Fruit fly (Drosophila melanogaster) whole organism, pupa: ENCODE results near the gene clumsy.
A peak's percentile ranks its signal among the peaks of the same experiment; 100 is the strongest.

ENCODE experiments used
- CG10348 ChIP-seq: fragments of 200-800 bp; sonication (Bioruptor generic); IDR thresholded peaks from 2 replicates; pipeline ENCODE4 v1.3.6; 2022; ENCODE audit warnings: missing biosample characterization, missing genetic modification characterization
- CG12605 ChIP-seq: fragments of 200-800 bp; sonication (Bioruptor generic); IDR thresholded peaks from 2 replicates; pipeline ENCODE4 v1.3.6; 2022; ENCODE audit warnings: missing biosample characterization, missing genetic modification characterization
- CG13204 ChIP-seq: fragments of 200-800 bp; sonication (Bioruptor generic); optimal IDR thresholded peaks from 2 replicates; lab custom pipeline; 2018; ENCODE audit warnings: missing biosample characterization, mild to moderate bottlenecking, missing genetic modification characterization, moderate library complexity
- CG14655 ChIP-seq: fragments of 200-800 bp; sonication (Bioruptor generic); optimal IDR thresholded peaks from 3 replicates; lab custom pipeline; 2017; ENCODE audit warnings: mild to moderate bottlenecking, missing biosample characterization, missing genetic modification reagents, missing genetic modification characterization
- CG15710 ChIP-seq: fragments of 200-800 bp; sonication (Bioruptor generic); optimal IDR thresholded peaks from 2 replicates; lab custom pipeline; 2018; ENCODE audit warnings: missing biosample characterization, mild to moderate bottlenecking, missing genetic modification characterization, moderate library complexity
- CG17806 ChIP-seq: fragments of 200-800 bp; sonication (Bioruptor generic); optimal IDR thresholded peaks from 2 replicates; lab custom pipeline; 2018; ENCODE audit warnings: missing biosample characterization, mild to moderate bottlenecking, missing genetic modification characterization, moderate library complexity
- CG32121 ChIP-seq: fragments of 200-800 bp; sonication (Bioruptor generic); IDR thresholded peaks from 2 replicates; pipeline ENCODE4 v1.3.6; 2022; ENCODE audit warnings: missing biosample characterization, missing genetic modification characterization
- CG34367 ChIP-seq: fragments of 200-800 bp; sonication (Bioruptor generic); optimal IDR thresholded peaks from 2 replicates; lab custom pipeline; 2018; ENCODE audit warnings: missing biosample characterization, mild to moderate bottlenecking, missing genetic modification characterization
- CG4496 ChIP-seq: fragments of 200-800 bp; sonication (Bioruptor generic); IDR thresholded peaks from 3 replicates; pipeline ENCODE4 v1.3.6; 2022; ENCODE audit warnings: missing biosample characterization, missing genetic modification characterization
- CG8159 ChIP-seq: fragments of 200-800 bp; sonication (Bioruptor generic); optimal IDR thresholded peaks from 3 replicates; lab custom pipeline; 2018; ENCODE audit warnings: missing biosample characterization, mild to moderate bottlenecking, missing genetic modification characterization, moderate library complexity
- CG8301 ChIP-seq: fragments of 200-800 bp; sonication (Bioruptor generic); optimal IDR thresholded peaks from 2 replicates; lab custom pipeline; 2018; ENCODE audit warnings: missing biosample characterization, mild to moderate bottlenecking, missing genetic modification characterization
- CG9948 ChIP-seq: fragments of 200-800 bp; sonication (Bioruptor generic); optimal IDR thresholded peaks from 2 replicates; lab custom pipeline; 2018; ENCODE audit warnings: missing biosample characterization, mild to moderate bottlenecking, missing genetic modification characterization, moderate library complexity
- D1 ChIP-seq: fragments of 200-800 bp; sonication (Bioruptor generic); optimal IDR thresholded peaks from 2 replicates; lab custom pipeline; 2018; ENCODE audit warnings: missing biosample characterization, mild to moderate bottlenecking, missing genetic modification characterization, moderate library complexity
- EcR ChIP-seq: fragments of 200-800 bp; sonication (Bioruptor generic); optimal IDR thresholded peaks from 3 replicates; lab custom pipeline; 2019; ENCODE audit warnings: missing biosample characterization, missing genetic modification characterization, mild to moderate bottlenecking, moderate library complexity, missing genetic modification reagents
- Ets98B ChIP-seq: fragments of 200-800 bp; sonication (Bioruptor generic); IDR thresholded peaks from 2 replicates; pipeline ENCODE4 v1.3.6; 2022; ENCODE audit warnings: missing biosample characterization, missing genetic modification characterization
- Pif1A ChIP-seq: fragments of 200-800 bp; sonication (Bioruptor generic); optimal IDR thresholded peaks from 3 replicates; lab custom pipeline; 2016; ENCODE audit warnings: missing biosample characterization, missing genetic modification characterization
- Pif1B ChIP-seq: fragments of 200-800 bp; sonication (Bioruptor generic); optimal IDR thresholded peaks from 3 replicates; lab custom pipeline; 2016; ENCODE audit warnings: missing biosample characterization, missing genetic modification characterization
- Snoo ChIP-seq: fragments of 200-800 bp; sonication (Bioruptor generic); optimal IDR thresholded peaks from 3 replicates; lab custom pipeline; 2017; ENCODE audit warnings: missing biosample characterization, mild to moderate bottlenecking, missing genetic modification characterization, inconsistent platforms
- fd96Ca ChIP-seq: fragments of 200-800 bp; sonication (Bioruptor generic); IDR thresholded peaks from 3 replicates; pipeline ENCODE4 v1.3.6; 2022; ENCODE audit warnings: missing biosample characterization, missing genetic modification characterization
- gl ChIP-seq: fragments of 200-800 bp; sonication (Bioruptor generic); optimal IDR thresholded peaks from 2 replicates; lab custom pipeline; 2018; ENCODE audit warnings: missing biosample characterization, mild to moderate bottlenecking, missing genetic modification characterization
- rn ChIP-seq: fragments of 200-800 bp; sonication (Bioruptor generic); IDR thresholded peaks from 2 replicates; pipeline ENCODE4 v1.3.6; 2022; ENCODE audit warnings: missing biosample characterization, missing genetic modification characterization

clumsy gene

DNA sequence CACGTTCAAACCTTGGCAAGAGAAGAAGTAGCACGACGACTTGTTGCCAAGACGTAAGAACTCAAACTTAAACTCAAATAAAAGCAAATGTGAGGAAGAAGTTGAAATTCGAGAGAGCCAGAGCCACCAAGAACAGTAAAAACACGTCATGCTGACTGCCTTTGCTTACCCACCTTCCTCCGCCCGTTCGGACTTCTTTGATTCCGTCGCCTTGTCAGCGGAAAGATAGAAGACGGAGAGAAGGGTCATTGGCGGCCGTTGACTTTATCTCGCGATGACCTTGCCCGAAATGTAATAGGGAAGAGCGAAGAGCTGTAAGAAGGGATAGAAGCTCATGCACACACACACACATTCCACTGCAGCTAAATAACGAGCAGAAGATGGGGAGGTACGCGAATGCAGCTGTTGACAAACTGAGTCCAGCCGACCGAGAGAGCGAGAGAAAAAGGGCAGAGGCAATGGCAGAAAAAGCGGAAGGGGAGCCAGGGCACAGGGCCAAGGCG is 37.7 kb downstream of the clumsy start:
- TF ChIP-seq Pif1A (GFP tag; lab: Kevin White, UChicago) (no peak), rn (GFP tag; lab: Robert Waterston, UW) (no peak), Snoo (tag; lab: Kevin White, UChicago) (peak; percentile 2), CG4496 (GFP tag; lab: Robert Waterston, UW) (0 out of 3 replicates have a peak, but pooled peaks have one; percentile 15), CG13204 (peak; percentile 35), EcR (GFP tag; lab: Kevin White, UChicago) (peak; percentile 99), fd96Ca (GFP tag; lab: Robert Waterston, UW) (no peak)

DNA sequence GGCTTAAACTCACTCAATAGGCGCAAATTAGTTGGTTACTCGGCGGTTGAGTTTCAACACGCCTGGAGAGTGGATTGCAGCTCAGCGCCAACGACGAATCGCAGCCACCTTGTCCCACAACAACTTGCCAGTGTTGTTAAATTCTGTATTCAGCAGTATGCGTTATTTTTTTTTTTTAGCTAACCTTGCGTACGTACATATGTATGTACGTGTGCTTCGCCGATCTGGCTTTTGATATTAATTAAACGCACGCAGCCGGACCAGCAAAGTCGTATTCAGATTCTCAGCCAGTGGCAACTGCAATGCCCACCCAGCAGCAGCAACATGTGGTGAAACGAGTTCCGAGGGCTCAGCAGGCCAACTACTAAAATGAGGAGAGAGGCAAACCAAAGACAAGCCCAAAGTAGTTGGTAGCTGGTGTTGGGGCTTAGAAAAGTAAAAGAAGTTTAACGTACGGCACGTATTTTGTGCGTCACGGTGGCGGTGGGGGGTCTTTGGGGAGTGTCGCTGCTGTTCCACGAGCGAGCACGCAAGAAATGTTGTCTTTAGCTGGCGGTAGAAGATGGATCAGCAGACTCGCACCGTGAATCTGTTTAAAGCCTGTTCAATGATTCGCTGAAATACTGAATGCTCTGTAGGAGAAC is 38.9 kb downstream of the clumsy start:
- peak; percentile 47 for TF ChIP-seq EcR (GFP tag; lab: Kevin White, UChicago)
- TF ChIP-seq rn (GFP tag; lab: Robert Waterston, UW), result no peak
- 0 out of 2 replicates have a peak, but pooled peaks have one; percentile 11 for TF ChIP-seq CG32121 (GFP tag; lab: Robert Waterston, UW)
- no peak for TF ChIP-seq CG13204
- TF ChIP-seq CG8301 (tag; lab: Kevin White, UChicago), result no peak
- no peak for TF ChIP-seq CG14655 (GFP tag; lab: Kevin White, UChicago)
- TF ChIP-seq CG8159 (tag; lab: Kevin White, UChicago), result no peak
- TF ChIP-seq Pif1B (GFP tag; lab: Kevin White, UChicago), result peak; percentile 16
- no peak for TF ChIP-seq Snoo (tag; lab: Kevin White, UChicago)
- 0 out of 2 replicates have a peak, but pooled peaks have one; percentile 5 for TF ChIP-seq Ets98B (GFP tag; lab: Robert Waterston, UW)
- no peak for TF ChIP-seq fd96Ca (GFP tag; lab: Robert Waterston, UW)
- TF ChIP-seq CG9948, result no peak
- no peak for TF ChIP-seq gl
- TF ChIP-seq CG15710 (tag; lab: Kevin White, UChicago), result no peak
- 0 out of 3 replicates have a peak, but pooled peaks have one; percentile 48 for TF ChIP-seq CG4496 (GFP tag; lab: Robert Waterston, UW)
- TF ChIP-seq D1 (tag; lab: Kevin White, UChicago), result no peak
- 0 out of 2 replicates have a peak, but pooled peaks have one; percentile 17 for TF ChIP-seq CG12605 (GFP tag; lab: Robert Waterston, UW)
- TF ChIP-seq Pif1A (GFP tag; lab: Kevin White, UChicago), result peak; percentile 7
- TF ChIP-seq CG17806 (tag; lab: Kevin White, UChicago), result no peak

DNA sequence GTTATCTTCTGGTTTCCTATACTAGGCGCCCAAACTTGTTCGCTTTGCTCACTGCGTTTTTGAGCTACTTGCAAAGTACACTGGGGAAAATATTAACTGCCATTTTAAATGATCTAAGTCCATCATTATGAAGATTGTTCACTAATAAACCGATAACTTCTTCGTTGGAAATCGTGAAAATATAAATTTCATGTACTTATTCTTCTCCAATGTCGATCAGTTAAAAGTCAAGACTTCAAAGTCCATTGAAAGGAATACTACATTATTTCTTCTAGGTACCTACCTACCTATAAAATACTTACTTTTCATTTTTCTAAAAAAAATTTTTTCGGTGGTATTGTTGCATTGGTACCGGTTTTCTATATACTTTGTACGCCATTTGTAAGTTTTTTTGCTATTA is 40.4 kb downstream of the clumsy start:
- TF ChIP-seq CG32121 (GFP tag; lab: Robert Waterston, UW), result peak; percentile 61; the same call in 1 of the 2 replicates
- TF ChIP-seq Ets98B (GFP tag; lab: Robert Waterston, UW), result peak; percentile 48
- no peak for TF ChIP-seq CG10348 (GFP tag; lab: Robert Waterston, UW)
- TF ChIP-seq CG14655 (GFP tag; lab: Kevin White, UChicago), result peak; percentile 76
- TF ChIP-seq Pif1A (GFP tag; lab: Kevin White, UChicago), result peak; percentile 29
- TF ChIP-seq Snoo (tag; lab: Kevin White, UChicago), result no peak
- no peak for TF ChIP-seq gl
- TF ChIP-seq CG13204, result no peak
- no peak for TF ChIP-seq CG15710 (tag; lab: Kevin White, UChicago)
- no peak for TF ChIP-seq D1 (tag; lab: Kevin White, UChicago)
- TF ChIP-seq CG4496 (GFP tag; lab: Robert Waterston, UW), result peak; percentile 63; the same call in 2 of the 3 replicates
- peak; percentile 15 for TF ChIP-seq CG17806 (tag; lab: Kevin White, UChicago)
- TF ChIP-seq CG8301 (tag; lab: Kevin White, UChicago), result peak; percentile 75

- no peak for TF ChIP-seq CG32121 (GFP tag; lab: Robert Waterston, UW)
- TF ChIP-seq Pif1B (GFP tag; lab: Kevin White, UChicago), result no peak
- no peak for TF ChIP-seq CG10348 (GFP tag; lab: Robert Waterston, UW)
- TF ChIP-seq Pif1A (GFP tag; lab: Kevin White, UChicago), result no peak
- no peak for TF ChIP-seq CG17806 (tag; lab: Kevin White, UChicago)
- no peak for TF ChIP-seq D1 (tag; lab: Kevin White, UChicago)
- TF ChIP-seq, all 21 proteins: peak for 0
Observed at dm6 chr2L:21247967-21248366, 41.7 kb downstream of the clumsy start.

dm6 chr2L:21248877-21249276 is 42.6 kb downstream of the clumsy start:
- TF ChIP-seq CG8159 (tag; lab: Kevin White, UChicago) (no peak), CG17806 (tag; lab: Kevin White, UChicago) (no peak), CG13204 (no peak), Ets98B (GFP tag; lab: Robert Waterston, UW) (no peak), D1 (tag; lab: Kevin White, UChicago) (no peak), CG15710 (tag; lab: Kevin White, UChicago) (no peak), rn (GFP tag; lab: Robert Waterston, UW) (no peak), CG4496 (GFP tag; lab: Robert Waterston, UW) (no peak), CG9948 (no peak), CG8301 (tag; lab: Kevin White, UChicago) (no peak), CG34367 (tag; lab: Kevin White, UChicago) (no peak), CG32121 (GFP tag; lab: Robert Waterston, UW) (no peak), EcR (GFP tag; lab: Kevin White, UChicago) (no peak), CG12605 (GFP tag; lab: Robert Waterston, UW) (no peak), Pif1B (GFP tag; lab: Kevin White, UChicago) (no peak), Snoo (tag; lab: Kevin White, UChicago) (no peak)
- TF ChIP-seq, all 21 proteins: peak for 0
